Worm (Caenorhabditis elegans) whole organism, young adult: ENCODE data around the gene srh-146.

Experiments
- B0019.2 ChIP-seq: fragments of 200-800 bp; sonication (Bioruptor generic); conservative IDR thresholded peaks from 2 replicates; pipeline ENCODE4 v1.3.6; 2022; ENCODE audit warnings: missing genetic modification reagents, missing genetic modification characterization, missing compliant biosample characterization
- ama-1 ChIP-seq, 3 experiments: fragments of 150-350 bp in 1 of 3; sonication (generic microtip) in 2 of 3; optimal IDR thresholded peaks; 2 replicates each; lab custom pipeline; 2014 to 2018; ENCODE audit warnings: missing biosample characterization in 2 of 3, missing genetic modification characterization in 2 of 3, missing genetic modification reagents in 2 of 3
- aptf-3 ChIP-seq: fragments of 200-800 bp; sonication (Bioruptor generic); IDR thresholded peaks from 2 replicates; pipeline ENCODE4 v1.3.6; 2022; ENCODE audit warnings: missing genetic modification characterization, missing compliant biosample characterization
- bed-2 ChIP-seq: fragments of 200-800 bp; sonication (Bioruptor generic); IDR thresholded peaks from 2 replicates; pipeline ENCODE4 v1.3.6; 2022; ENCODE audit warnings: missing genetic modification reagents, missing genetic modification characterization, missing compliant biosample characterization
- dpl-1 ChIP-seq: fragments of 150-350 bp; optimal IDR thresholded peaks from 2 replicates; lab custom pipeline; 2014; ENCODE audit warnings: missing biosample characterization, missing genetic modification reagents, missing genetic modification characterization
- nhr-120 ChIP-seq: fragments of 200-800 bp; sonication (Bioruptor generic); IDR thresholded peaks from 2 replicates; pipeline ENCODE4 v1.3.6; 2022; ENCODE audit warnings: missing genetic modification characterization, missing compliant biosample characterization
- sptf-2 ChIP-seq: fragments of 200-800 bp; sonication (Bioruptor generic); optimal IDR thresholded peaks from 2 replicates; lab custom pipeline; 2018; ENCODE audit warnings: mild to moderate bottlenecking, missing genetic modification characterization, missing compliant biosample characterization

DNA sequence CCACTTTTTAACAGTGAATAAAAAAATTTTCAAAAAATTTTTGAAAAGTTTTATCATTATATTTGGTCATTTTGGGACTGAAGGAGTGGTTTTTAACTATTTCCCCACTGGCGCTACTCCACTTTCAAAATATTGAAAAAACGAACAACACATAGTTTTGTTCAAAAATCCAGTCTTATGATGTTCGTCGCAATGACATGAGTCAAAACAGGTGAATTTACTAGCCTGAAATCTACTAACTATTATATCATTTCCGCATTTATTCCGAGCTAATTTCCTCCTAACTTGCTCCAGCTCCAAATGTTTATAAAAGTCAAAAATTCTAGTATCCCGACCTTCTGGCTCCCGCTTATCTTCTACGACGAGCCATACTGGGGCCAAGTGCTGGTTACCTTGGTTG lies 29.6 kb upstream of the srh-146 start, which contains the start of gene sre-24:
- TF ChIP-seq nhr-120 (GFP tag; lab: Robert Waterston, UW) (no peak), sptf-2 (GFP tag; lab: Kevin White, UChicago) (no peak), bed-2 (GFP tag; lab: Robert Waterston, UW) (no peak), B0019.2 (GFP tag; lab: Robert Waterston, UW) (no peak), aptf-3 (no peak), ama-1 (optimal IDR thresholded peaks at IDR 0.05; lab: Kevin White, UChicago) (no peak), ama-1 (GFP tag; optimal IDR thresholded peaks at IDR 0.05; lab: Kevin White, UChicago) (no peak), dpl-1 (GFP tag; lab: Kevin White, UChicago) (no peak)
